Worm (Caenorhabditis elegans) whole organism, L2 larva: Measurements from ENCODE around the gene F25H9.6.

Experiments
- R02D3.7 ChIP-seq: fragments of 150-350 bp; optimal IDR thresholded peaks from 2 replicates; lab custom pipeline; 2014; ENCODE audit warnings: missing biosample characterization, missing genetic modification characterization
- mab-5 ChIP-seq: fragments of 150-350 bp; optimal IDR thresholded peaks from 2 replicates; lab custom pipeline; 2014; ENCODE audit warnings: missing biosample characterization, missing genetic modification characterization
- ztf-11 ChIP-seq: sonication (generic microtip); optimal IDR thresholded peaks from 2 replicates; lab custom pipeline; 2017; ENCODE audit warnings: missing biosample characterization, missing genetic modification characterization

DNA sequence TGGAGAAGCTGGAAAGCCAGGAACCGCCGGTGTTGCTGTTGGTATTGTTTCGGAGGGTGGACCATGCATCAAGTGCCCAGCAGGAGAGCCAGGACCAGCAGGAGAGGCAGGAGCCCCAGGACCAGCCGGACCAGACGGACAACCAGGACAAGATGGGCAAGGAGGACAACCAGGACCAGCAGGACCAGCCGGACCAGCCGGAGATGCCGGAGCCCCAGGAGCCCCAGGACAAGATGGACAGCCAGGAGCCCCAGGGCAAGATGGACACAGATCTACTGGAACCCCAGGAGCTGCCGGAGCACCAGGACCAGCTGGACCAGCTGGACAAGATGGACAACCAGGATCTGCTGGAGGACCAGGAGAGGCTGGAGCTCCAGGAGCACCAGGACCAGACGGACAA, 25.3 kb downstream of the F25H9.6 start:
- TF ChIP-seq mab-5 (tag; lab: Kevin White, UChicago) (no peak), ztf-11 (tag; lab: Kevin White, UChicago) (no peak), R02D3.7 (tag; lab: Kevin White, UChicago) (no peak)
